Fruit fly (Drosophila melanogaster) whole organism: ENCODE results near the gene Ilp6.

Source experiments
- Dll ChIP-seq: fragments of >200 bp; optimal IDR thresholded peaks from 2 replicates; lab custom pipeline; 2017
- EcR ChIP-seq, 2 experiments: fragments of >200 bp; optimal IDR thresholded peaks; 2 replicates each; lab custom pipeline; 2017; ENCODE audit warnings: missing biosample characterization in 2 of 2, missing genetic modification characterization in 2 of 2, missing genetic modification reagents in 2 of 2
- pan ChIP-seq: fragments of >200 bp; optimal IDR thresholded peaks from 2 replicates; lab custom pipeline; 2017
- usp ChIP-seq: fragments of >200 bp; optimal IDR thresholded peaks from 2 replicates; lab custom pipeline; 2017; ENCODE audit warnings: missing biosample characterization, missing genetic modification characterization, mixed read lengths

DNA sequence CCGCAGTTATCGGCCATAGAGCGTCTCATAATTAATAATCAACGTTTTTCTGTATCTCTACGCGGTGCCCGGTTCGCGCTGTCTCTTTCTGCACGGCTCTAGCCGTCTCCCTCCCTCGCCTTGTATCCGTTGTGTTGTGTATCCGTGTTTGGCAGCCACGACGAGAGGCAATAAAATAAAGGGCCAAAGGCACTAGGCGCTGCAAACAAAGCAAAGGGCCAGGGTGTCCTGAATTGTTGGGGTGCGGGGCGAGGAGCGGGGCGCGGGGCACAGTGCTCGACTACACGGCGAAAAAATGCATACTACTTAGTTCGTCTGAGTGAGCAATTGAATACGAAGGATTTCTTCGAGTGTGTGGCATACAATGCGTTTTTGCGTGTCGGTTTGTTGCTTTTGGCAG, 26.9 kb downstream of the Ilp6 start:
- TF ChIP-seq pan (lab: Kevin White, UChicago) (no peak), usp (GFP tag; lab: Kevin White, UChicago) (no peak), EcR (GFP tag; optimal IDR thresholded peaks at IDR 0.05; lab: Kevin White, UChicago) (no peak), Dll (no peak)
